Worm (Caenorhabditis elegans) whole organism, L4 larva: ENCODE data around the gene efa-6.

Experiments
- mdl-1 ChIP-seq, 2 experiments: fragments of 150-350 bp in 1 of 2; sonication (generic microtip) in 1 of 2; optimal IDR thresholded peaks; 2 replicates each; lab custom pipeline; 2014 to 2017; ENCODE audit warnings: missing biosample characterization in 2 of 2, missing genetic modification characterization in 2 of 2
- nhr-6 ChIP-seq: fragments of 150-350 bp; optimal IDR thresholded peaks from 2 replicates; lab custom pipeline; 2014; ENCODE audit warnings: missing biosample characterization, missing genetic modification characterization
- skn-1 ChIP-seq: fragments of 150-350 bp; optimal IDR thresholded peaks from 2 replicates; lab custom pipeline; 2014; ENCODE audit warnings: missing biosample characterization, missing genetic modification characterization

- TF ChIP-seq nhr-6 (no peak), skn-1 (tag; lab: Kevin White, UChicago) (no peak), mdl-1 (tag; optimal IDR thresholded peaks at IDR 0.05; lab: Kevin White, UChicago) (no peak)
Measured at ce11 chrIV:12614624-12615023, at the start of gene efa-6.
